Worm (Caenorhabditis elegans) whole organism, L1 larva: ENCODE data around the gene ZC190.4.

Source experiments
- elt-2 ChIP-seq: sonication (generic microtip); optimal IDR thresholded peaks from 2 replicates; lab custom pipeline; 2016; ENCODE audit warnings: missing genetic modification characterization, mild to moderate bottlenecking, inconsistent platforms, missing compliant biosample characterization, missing genetic modification reagents
- zag-1 ChIP-seq: fragments of 150-350 bp; optimal IDR thresholded peaks from 2 replicates; lab custom pipeline; 2014; ENCODE audit warnings: missing biosample characterization, missing genetic modification characterization

- no peak for TF ChIP-seq elt-2
- no peak for TF ChIP-seq zag-1 (tag; lab: Kevin White, UChicago)
These were observed 13.7 kb upstream of the ZC190.4 start for ce11 chrV:8652177-8652576.
